Worm (Caenorhabditis elegans): ENCODE measurements around the gene H12C20.7.

H12C20.7 gene

ce11 chrV:11552379-11552778 lies 20.4 kb downstream of the H12C20.7 start, which contains the start of gene srx-85:
Gene srx-85, plus strand, starts transcription at chrV:11552679.
- TF ChIP-seq R02D3.7 (tag; optimal IDR thresholded peaks at IDR 0.05) = no peak
- TF ChIP-seq mxl-3 (GFP tag; optimal IDR thresholded peaks at IDR 0.05) = no peak
- no peak for TF ChIP-seq spr-3 (GFP tag; optimal IDR thresholded peaks at IDR 0.05)
- TF ChIP-seq T20F7.1 (GFP tag; optimal IDR thresholded peaks at IDR 0.05) = no peak
- TF ChIP-seq T26A8.4 (GFP tag; IDR thresholded peaks at IDR 0.05) = no peak
- TF ChIP-seq fos-1 (tag; optimal IDR thresholded peaks at IDR 0.05) = no peak
- TF ChIP-seq nhr-41 (GFP tag; IDR thresholded peaks at IDR 0.05) = no peak
- TF ChIP-seq hlh-11 (tag; optimal IDR thresholded peaks at IDR 0.05) = no peak
- TF ChIP-seq F44E2.7 (GFP tag; IDR thresholded peaks at IDR 0.05) = no peak
- TF ChIP-seq mdl-1 (tag; optimal IDR thresholded peaks at IDR 0.05) = no peak
- TF ChIP-seq gei-8 (GFP tag; optimal IDR thresholded peaks at IDR 0.05) = no peak
- no peak for TF ChIP-seq lin-38 (GFP tag; IDR thresholded peaks at IDR 0.05)
- TF ChIP-seq ctbp-1 (GFP tag; IDR thresholded peaks at IDR 0.05) = no peak
- TF ChIP-seq arid-1 (GFP tag; conservative IDR thresholded peaks at IDR 0.05) = no peak
- no peak for TF ChIP-seq fkh-10 (GFP tag; optimal IDR thresholded peaks at IDR 0.05)
- no peak for TF ChIP-seq nhr-28 (tag; optimal IDR thresholded peaks at IDR 0.05)
- TF ChIP-seq F37D6.2 (tag; optimal IDR thresholded peaks at IDR 0.05) = no peak
- TF ChIP-seq daf-8 (GFP tag; IDR thresholded peaks at IDR 0.05) = no peak
- no peak for TF ChIP-seq lin-39 (tag; optimal IDR thresholded peaks at IDR 0.05)
- TF ChIP-seq snpc-4 (tag; optimal IDR thresholded peaks at IDR 0.05) = no peak

ce11 chrV:11548914-11549406 lies 23.8 kb downstream of the H12C20.7 start, which contains the start of the genes F38B7.17 and F38B7.3:
Gene F38B7.17, minus strand, starts transcription at chrV:11548964.
Gene F38B7.3, plus strand, starts transcription at chrV:11549107.
- TF ChIP-seq nhr-48 (tag; optimal IDR thresholded peaks at IDR 0.05) (peak; percentile 17), ztf-7 (tag; optimal IDR thresholded peaks at IDR 0.05) (peak; percentile 7), tra-1 (GFP tag; IDR thresholded peaks at IDR 0.05) (no peak), ceh-20 (GFP tag; IDR thresholded peaks at IDR 0.05) (no peak), nhr-6 (tag; optimal IDR thresholded peaks at IDR 0.05) (peak; percentile 27), daf-16 (GFP tag; optimal IDR thresholded peaks at IDR 0.05) (no peak), daf-16 (tag; optimal IDR thresholded peaks at IDR 0.05) (peak; percentile 85), D1046.2 (GFP tag; IDR thresholded peaks at IDR 0.05) (no peak), zip-11 (GFP tag; IDR thresholded peaks at IDR 0.05) (no peak), mep-1 (tag; optimal IDR thresholded peaks at IDR 0.05) (peak; percentile 48), mdl-1 (tag; optimal IDR thresholded peaks at IDR 0.05) (peak; percentile 66 to 91), hmg-1.1 (GFP tag; IDR thresholded peaks at IDR 0.05) (peak; percentile 41; the same call in 1 of the 2 replicates), hlh-11 (tag; optimal IDR thresholded peaks at IDR 0.05) (peak; percentile 85), ama-1 (optimal IDR thresholded peaks at IDR 0.05) (peak; percentile 26), lsy-2 (tag; optimal IDR thresholded peaks at IDR 0.05) (peak in 1 of 2 experiments; percentile 61), nhr-237 (tag; optimal IDR thresholded peaks at IDR 0.05) (no peak), mxl-3 (GFP tag; optimal IDR thresholded peaks at IDR 0.05) (peak; percentile 63), dpl-1 (GFP tag; optimal IDR thresholded peaks at IDR 0.05) (peak; percentile 27), lin-13 (GFP tag; optimal IDR thresholded peaks at IDR 0.05) (no peak), hlh-30 (tag; optimal IDR thresholded peaks at IDR 0.05; ENCODE audit: insufficient read depth) (peak; percentile 93), unc-62 (GFP tag; optimal IDR thresholded peaks at IDR 0.05 in 1 of 2) (peak in 1 of 2 experiments; percentile 52), unc-62 (tag; optimal IDR thresholded peaks at IDR 0.05) (no peak), ZK546.5 (tag; optimal IDR thresholded peaks at IDR 0.05) (no peak), nhr-28 (tag; optimal IDR thresholded peaks at IDR 0.05) (peak; percentile 73), nhr-11 (tag; optimal IDR thresholded peaks at IDR 0.05) (peak; percentile 60), T20F7.1 (GFP tag; optimal IDR thresholded peaks at IDR 0.05) (peak; percentile 39), ctbp-1 (GFP tag; IDR thresholded peaks at IDR 0.05) (0 out of 2 replicates have a peak, but pooled peaks have one; percentile 44), ztf-11 (tag; optimal IDR thresholded peaks at IDR 0.05) (no peak), fkh-10 (GFP tag; optimal IDR thresholded peaks at IDR 0.05) (no peak), hif-1 (tag; optimal IDR thresholded peaks at IDR 0.05) (no peak), dve-1 (tag; optimal IDR thresholded peaks at IDR 0.05; ENCODE audit: insufficient read depth) (peak; percentile 83), nhr-25 (tag; optimal IDR thresholded peaks at IDR 0.05; ENCODE audit: borderline replicate concordance, insufficient read depth) (peak; percentile 63), saeg-2 (GFP tag; IDR thresholded peaks at IDR 0.05) (no peak), pqm-1 (tag; optimal IDR thresholded peaks at IDR 0.05) (peak; percentile 66), rbr-2 (tag; optimal IDR thresholded peaks at IDR 0.05) (peak; percentile 61), dmd-6 (GFP tag; IDR thresholded peaks at IDR 0.05) (peak; percentile 55), mes-2 (tag; optimal IDR thresholded peaks at IDR 0.05; ENCODE audit: poor library complexity, severe bottlenecking) (peak; percentile 46)

Data from whole organism, L4 larva.